Worm (Caenorhabditis elegans): ENCODE results near the gene nspc-19.

nspc-19 gene

ce11 chrX:14563818-14564217 lies 35.3 kb downstream of the nspc-19 start:
- TF ChIP-seq K11D2.4 (GFP tag; IDR thresholded peaks at IDR 0.05) (0 out of 2 replicates have a peak, but pooled peaks have one; percentile 44), snpc-1.1 (tag; optimal IDR thresholded peaks at IDR 0.05; ENCODE audit: insufficient read depth) (no peak)

ce11 chrX:14565245-14565644 lies 36.7 kb downstream of the nspc-19 start:
- TF ChIP-seq nhr-80 (tag; optimal IDR thresholded peaks at IDR 0.05) (peak; percentile 19), mxl-1 (tag; optimal IDR thresholded peaks at IDR 0.05) (no peak)

- no peak for TF ChIP-seq lin-26 (GFP tag; IDR thresholded peaks at IDR 0.05)
- no peak for TF ChIP-seq K11D2.4 (GFP tag; IDR thresholded peaks at IDR 0.05)
- no peak for TF ChIP-seq madf-10 (tag; optimal IDR thresholded peaks at IDR 0.05)
- no peak for TF ChIP-seq zim-3 (tag; optimal IDR thresholded peaks at IDR 0.05)
- no peak for TF ChIP-seq ztf-6 (GFP tag; IDR thresholded peaks at IDR 0.05)
- no peak for TF ChIP-seq rcor-1 (GFP tag; IDR thresholded peaks at IDR 0.05)
- no peak for TF ChIP-seq Y53F4B.3 (GFP tag; IDR thresholded peaks at IDR 0.05)
- TF ChIP-seq F52B5.7 (tag; optimal IDR thresholded peaks at IDR 0.05), result no peak
- TF ChIP-seq unc-62 (GFP tag; optimal IDR thresholded peaks at IDR 0.05), result no peak
- TF ChIP-seq snpc-3.4 (tag; optimal IDR thresholded peaks at IDR 0.05), result no peak
These were observed 37.5 kb downstream of the nspc-19 start for ce11 chrX:14566047-14566446.

- TF ChIP-seq hlh-26 (GFP tag; conservative IDR thresholded peaks at IDR 0.05), result no peak
- no peak for TF ChIP-seq snpc-1.1 (tag; optimal IDR thresholded peaks at IDR 0.05; ENCODE audit: insufficient read depth)
- TF ChIP-seq Y67H2A.10 (GFP tag; conservative IDR thresholded peaks at IDR 0.05), result no peak
- TF ChIP-seq Y56A3A.18 (GFP tag; IDR thresholded peaks at IDR 0.05), result no peak
- TF ChIP-seq B0261.1 (tag; optimal IDR thresholded peaks at IDR 0.05), result no peak
- no peak for TF ChIP-seq madf-3 (GFP tag; IDR thresholded peaks at IDR 0.05)
- TF ChIP-seq hsf-1 (GFP tag; IDR thresholded peaks at IDR 0.05), result no peak
- no peak for TF ChIP-seq ekl-4 (GFP tag; IDR thresholded peaks at IDR 0.05)
- no peak for TF ChIP-seq bed-2 (GFP tag; IDR thresholded peaks at IDR 0.05)
These were observed 39.8 kb downstream of the nspc-19 start for ce11 chrX:14568258-14568763.

- TF ChIP-seq mxl-1 (tag; optimal IDR thresholded peaks at IDR 0.05), result no peak
- TF ChIP-seq sea-2 (GFP tag; IDR thresholded peaks at IDR 0.05), result no peak
- TF ChIP-seq ztf-22 (GFP tag; optimal IDR thresholded peaks at IDR 0.05), result no peak
- TF ChIP-seq hlh-12 (tag; optimal IDR thresholded peaks at IDR 0.05), result no peak
- no peak for TF ChIP-seq F39B2.1 (GFP tag; IDR thresholded peaks at IDR 0.05)
- no peak for TF ChIP-seq ccch-3 (GFP tag; optimal IDR thresholded peaks at IDR 0.05)
- no peak for TF ChIP-seq F52B5.7 (tag; optimal IDR thresholded peaks at IDR 0.05)
- TF ChIP-seq unc-62 (GFP tag; optimal IDR thresholded peaks at IDR 0.05), result no peak
- TF ChIP-seq dpff-1 (tag; optimal IDR thresholded peaks at IDR 0.05), result no peak
- TF ChIP-seq F33H1.4 (GFP tag; IDR thresholded peaks at IDR 0.05), result no peak
- TF ChIP-seq F49E8.2 (tag; optimal IDR thresholded peaks at IDR 0.05; ENCODE audit: insufficient read depth), result no peak
- no peak for TF ChIP-seq let-526 (GFP tag; IDR thresholded peaks at IDR 0.05)
- no peak for TF ChIP-seq hmg-20 (GFP tag; IDR thresholded peaks at IDR 0.05)
- no peak for TF ChIP-seq lin-54 (GFP tag; optimal IDR thresholded peaks at IDR 0.05)
- TF ChIP-seq nhr-80 (tag; optimal IDR thresholded peaks at IDR 0.05), result no peak
- TF ChIP-seq rcor-1 (GFP tag; IDR thresholded peaks at IDR 0.05), result no peak
These were observed 42.8 kb downstream of the nspc-19 start for ce11 chrX:14571277-14571676.
